Worm (Caenorhabditis elegans) whole organism, early embryonic: Measurements from ENCODE around the gene Y53G8AM.8.
"Not testable (repeated sequence)": the region's sequence is repeated elsewhere in the genome, so short reads cannot be mapped to it uniquely, and the experiment has no call there.

Experiments used
- B0310.2 ChIP-seq: sonication (generic microtip); optimal IDR thresholded peaks from 2 replicates; lab custom pipeline; 2016; ENCODE audit warnings: mild to moderate bottlenecking, missing genetic modification characterization, missing compliant biosample characterization
- F13C5.2 ChIP-seq: sonication (generic microtip); optimal IDR thresholded peaks from 2 replicates; lab custom pipeline; 2017; ENCODE audit warnings: mild to moderate bottlenecking, missing genetic modification characterization, inconsistent platforms, missing compliant biosample characterization
- aly-1 ChIP-seq: sonication (generic microtip); optimal IDR thresholded peaks from 2 replicates; lab custom pipeline; 2016; ENCODE audit warnings: missing genetic modification characterization, missing compliant biosample characterization
- ama-1 ChIP-seq: fragments of 150-350 bp; optimal IDR thresholded peaks from 2 replicates; lab custom pipeline; 2014
- ceh-13 ChIP-seq: fragments of 200-800 bp; sonication (Bioruptor generic); optimal IDR thresholded peaks from 2 replicates; lab custom pipeline; 2018; ENCODE audit warnings: mild to moderate bottlenecking, missing genetic modification characterization, missing compliant biosample characterization
- ceh-36 ChIP-seq: sonication (generic microtip); optimal IDR thresholded peaks from 2 replicates; lab custom pipeline; 2016; ENCODE audit warnings: missing genetic modification characterization, inconsistent platforms, missing compliant biosample characterization
- ets-7 ChIP-seq: sonication (generic microtip); optimal IDR thresholded peaks from 2 replicates; lab custom pipeline; 2016; ENCODE audit warnings: missing genotype, missing genetic modification characterization, missing compliant biosample characterization
- flt-1 ChIP-seq: fragments of 200-800 bp; sonication (Bioruptor generic); IDR thresholded peaks from 2 replicates; pipeline ENCODE4 v1.3.6; 2022; ENCODE audit warnings: missing genetic modification characterization, missing compliant biosample characterization
- hmbx-1 ChIP-seq: sonication (generic microtip); optimal IDR thresholded peaks from 2 replicates; lab custom pipeline; 2016; ENCODE audit warnings: mild to moderate bottlenecking, missing genetic modification characterization, missing compliant biosample characterization
- hmg-4 ChIP-seq: fragments of 200-800 bp; sonication (Bioruptor generic); optimal IDR thresholded peaks from 2 replicates; lab custom pipeline; 2018; ENCODE audit warnings: mild to moderate bottlenecking, missing genetic modification characterization, missing compliant biosample characterization
- hnd-1 ChIP-seq: sonication (generic microtip); optimal IDR thresholded peaks from 2 replicates; lab custom pipeline; 2016; ENCODE audit warnings: missing genetic modification characterization, missing compliant biosample characterization
- pes-1 ChIP-seq: fragments of 200-800 bp; sonication (Bioruptor generic); IDR thresholded peaks from 2 replicates; pipeline ENCODE4 v1.3.6; 2022; ENCODE audit warnings: missing genetic modification reagents, missing genetic modification characterization, missing compliant biosample characterization
- scrt-1 ChIP-seq: fragments of 200-800 bp; sonication (Bioruptor generic); IDR thresholded peaks from 2 replicates; pipeline ENCODE4 v1.3.6; 2022; ENCODE audit warnings: missing genetic modification characterization, missing compliant biosample characterization
- sea-1 ChIP-seq: fragments of 200-800 bp; sonication (Bioruptor generic); conservative IDR thresholded peaks from 2 replicates; pipeline ENCODE4 v1.3.6; 2022; ENCODE audit warnings: missing genetic modification characterization, missing compliant biosample characterization
- tbx-11 ChIP-seq: fragments of 200-800 bp; sonication (Bioruptor generic); IDR thresholded peaks from 2 replicates; pipeline ENCODE4 v1.3.6; 2022; ENCODE audit warnings: missing genetic modification characterization, missing compliant biosample characterization
- tbx-37 ChIP-seq: fragments of 200-800 bp; sonication (Bioruptor generic); conservative IDR thresholded peaks from 2 replicates; pipeline ENCODE4 v1.3.6; 2022; ENCODE audit warnings: missing genetic modification reagents, missing genetic modification characterization, missing compliant biosample characterization
- tra-4 ChIP-seq: sonication (generic microtip); optimal IDR thresholded peaks from 2 replicates; lab custom pipeline; 2017; ENCODE audit warnings: missing genetic modification characterization, missing compliant biosample characterization

The Y53G8AM.8 gene

ce11 chrIII:3259691-3260090 is 18.8 kb downstream of the Y53G8AM.8 start, which contains the start of gene Y53G8AM.6:
TSS of gene Y53G8AM.6 (minus strand) at chrIII:3259791.
- not testable (repeated sequence) for TF ChIP-seq pes-1; tbx-37 (GFP tag; lab: Robert Waterston, UW); sea-1 (GFP tag; lab: Robert Waterston, UW)

DNA sequence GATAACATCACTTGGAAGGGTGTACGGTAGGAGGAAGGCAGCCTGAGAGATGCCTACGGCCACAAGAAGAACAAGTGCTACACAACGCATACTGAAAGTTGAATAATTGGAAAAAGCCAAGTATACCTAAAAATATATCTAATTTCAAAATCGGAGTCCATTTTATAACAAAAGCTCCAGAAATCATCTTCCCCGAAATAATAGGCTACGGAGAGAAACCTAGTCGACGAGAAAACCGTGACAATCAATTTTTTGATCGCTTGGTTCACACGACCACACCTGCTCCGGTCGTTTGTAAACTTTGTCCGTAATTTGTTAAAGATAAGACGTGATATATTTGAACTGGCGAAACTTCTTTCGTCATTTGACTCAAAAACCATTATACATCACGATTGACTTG is 20.2 kb downstream of the Y53G8AM.8 start, which contains the start of gene nspg-7.2:
Gene nspg-7.2 (minus strand): TSS at position 101 of the 400 bp plus-strand sequence.
- no peak for TF ChIP-seq ets-7 (tag; lab: Kevin White, UChicago)
- no peak for TF ChIP-seq B0310.2 (tag; lab: Kevin White, UChicago)
- no peak for TF ChIP-seq ceh-36 (tag; lab: Kevin White, UChicago)
- TF ChIP-seq ama-1 (lab: Kevin White, UChicago): no peak
- no peak for TF ChIP-seq pes-1
- TF ChIP-seq hmbx-1: no peak
- TF ChIP-seq hnd-1 (tag; lab: Kevin White, UChicago): no peak
- no peak for TF ChIP-seq aly-1 (tag; lab: Kevin White, UChicago)

DNA sequence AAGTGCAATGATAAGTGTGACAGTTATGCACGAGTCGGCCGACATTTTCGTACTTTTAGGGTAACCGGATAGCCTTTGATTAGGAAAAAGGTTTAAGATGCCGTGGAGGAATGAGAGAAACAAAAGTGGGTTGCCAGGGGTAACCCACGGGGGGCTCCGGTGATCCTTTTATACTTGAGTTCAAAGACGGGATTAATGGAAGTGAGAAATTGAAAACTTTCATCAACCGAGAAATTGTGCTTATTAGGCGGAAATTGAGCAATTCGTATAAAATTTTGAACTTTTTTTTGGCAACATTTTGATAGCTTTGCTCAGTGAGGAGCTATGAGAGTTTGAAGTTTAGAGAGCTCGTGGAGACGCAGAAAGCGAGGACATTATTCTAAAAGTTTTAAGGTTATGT is 22.9 kb downstream of the Y53G8AM.8 start, which contains the start of gene Y53G8AM.4:
Gene Y53G8AM.4 (minus strand): TSS at position 101 of the 400 bp plus-strand sequence.
- TF ChIP-seq sea-1 (GFP tag; lab: Robert Waterston, UW): no peak
- TF ChIP-seq ceh-36 (tag; lab: Kevin White, UChicago): no peak
- no peak for TF ChIP-seq ets-7 (tag; lab: Kevin White, UChicago)
- no peak for TF ChIP-seq pes-1
- no peak for TF ChIP-seq scrt-1 (GFP tag; lab: Robert Waterston, UW)

DNA sequence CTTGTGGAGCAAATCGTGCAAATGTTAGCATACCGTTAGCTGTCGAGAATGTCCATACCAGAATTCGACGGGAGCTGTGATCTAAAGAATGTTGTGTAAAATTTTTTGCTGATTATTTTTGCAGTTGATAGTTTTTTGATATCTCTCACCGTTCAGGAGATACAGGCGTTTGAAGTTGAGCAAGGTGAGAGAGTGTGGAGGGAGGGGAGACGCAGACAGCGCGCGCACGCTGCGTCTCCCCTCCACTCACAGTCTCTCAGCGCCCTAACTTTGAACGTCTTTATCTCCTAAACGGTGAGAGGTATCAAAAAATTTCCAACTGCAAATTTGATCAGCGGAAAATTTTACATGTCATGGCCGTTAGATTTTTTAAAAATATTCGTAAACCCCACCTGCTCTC is 23.5 kb downstream of the Y53G8AM.8 start:
- TF ChIP-seq F13C5.2 (tag; lab: Kevin White, UChicago) (no peak), ceh-13 (GFP tag; lab: Kevin White, UChicago) (no peak), aly-1 (tag; lab: Kevin White, UChicago) (no peak), ama-1 (lab: Kevin White, UChicago) (no peak), flt-1 (GFP tag; lab: Robert Waterston, UW) (no peak), scrt-1 (GFP tag; lab: Robert Waterston, UW) (no peak), hmbx-1 (no peak), sea-1 (GFP tag; lab: Robert Waterston, UW) (no peak), B0310.2 (tag; lab: Kevin White, UChicago) (no peak), tbx-11 (no peak), tra-4 (tag; lab: Kevin White, UChicago) (no peak), pes-1 (no peak), hnd-1 (tag; lab: Kevin White, UChicago) (no peak), ets-7 (tag; lab: Kevin White, UChicago) (no peak), ceh-36 (tag; lab: Kevin White, UChicago) (no peak)

ce11 chrIII:3253736-3254135 is 24.8 kb downstream of the Y53G8AM.8 start:
- no peak for TF ChIP-seq B0310.2 (tag; lab: Kevin White, UChicago)
- no peak for TF ChIP-seq ama-1 (lab: Kevin White, UChicago)
- TF ChIP-seq tbx-11: no peak
- TF ChIP-seq aly-1 (tag; lab: Kevin White, UChicago): no peak
- no peak for TF ChIP-seq sea-1 (GFP tag; lab: Robert Waterston, UW)
- TF ChIP-seq scrt-1 (GFP tag; lab: Robert Waterston, UW): no peak
- TF ChIP-seq pes-1: no peak
- no peak for TF ChIP-seq tbx-37 (GFP tag; lab: Robert Waterston, UW)
- TF ChIP-seq hmg-4: no peak
- TF ChIP-seq tra-4 (tag; lab: Kevin White, UChicago): no peak
- TF ChIP-seq flt-1 (GFP tag; lab: Robert Waterston, UW): no peak
- TF ChIP-seq ceh-36 (tag; lab: Kevin White, UChicago): no peak
- no peak for TF ChIP-seq ceh-13 (GFP tag; lab: Kevin White, UChicago)
- no peak for TF ChIP-seq F13C5.2 (tag; lab: Kevin White, UChicago)
- TF ChIP-seq hnd-1 (tag; lab: Kevin White, UChicago): no peak
- TF ChIP-seq hmbx-1: no peak
- TF ChIP-seq ets-7 (tag; lab: Kevin White, UChicago): no peak

DNA sequence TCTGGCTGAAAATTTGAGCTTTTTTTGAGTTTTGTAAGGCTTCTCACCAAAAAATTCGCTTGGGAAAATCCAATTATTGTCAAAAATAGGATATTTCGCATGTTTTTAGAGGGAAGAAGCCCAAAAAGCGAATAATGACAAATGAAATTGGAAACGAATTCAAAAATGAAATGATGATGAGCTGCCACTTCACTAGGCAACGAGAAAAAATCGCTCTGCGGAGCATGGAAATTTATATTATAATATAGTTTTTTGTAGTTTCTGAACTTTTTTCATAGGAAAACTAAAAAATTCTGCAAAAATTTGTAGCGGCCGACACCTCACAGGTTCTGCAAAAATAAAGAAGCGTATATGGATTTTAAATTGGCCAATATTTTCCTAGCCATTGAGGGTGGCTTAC is 25.5 kb downstream of the Y53G8AM.8 start, which contains the start of gene Y53G8AL.3:
Gene Y53G8AL.3 (minus strand): TSS at position 101 of the 400 bp plus-strand sequence.
- no peak for TF ChIP-seq ceh-36 (tag; lab: Kevin White, UChicago)

- TF ChIP-seq tbx-11 (no peak), pes-1 (peak; percentile 27; the same call in 1 of the 2 replicates)
These were observed 27.9 kb downstream of the Y53G8AM.8 start, which contains the start of gene Y53G8AL.4 for ce11 chrIII:3250596-3251112. TSS of gene Y53G8AL.4 (minus strand) at chrIII:3250646.

DNA sequence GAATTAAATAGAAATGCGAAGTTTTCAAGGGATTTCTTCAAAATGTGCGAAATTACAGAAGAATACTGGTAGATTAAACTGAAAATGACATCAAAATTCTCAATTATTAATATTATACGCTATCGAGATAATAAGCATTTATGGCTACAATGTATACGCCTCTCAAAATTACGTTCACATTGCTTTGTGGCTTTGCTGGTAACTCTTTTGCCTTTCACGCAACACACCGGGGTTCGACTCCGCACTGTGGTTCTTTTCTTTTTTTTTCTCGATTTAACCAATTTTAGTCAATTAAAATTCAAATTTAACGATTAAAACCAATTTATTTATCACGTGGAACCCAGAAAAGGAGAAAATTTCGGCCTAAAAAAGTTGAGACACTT is 29.5 kb downstream of the Y53G8AM.8 start:
- no peak for TF ChIP-seq hmg-4
- TF ChIP-seq aly-1 (tag; lab: Kevin White, UChicago): no peak
- no peak for TF ChIP-seq tra-4 (tag; lab: Kevin White, UChicago)
- peak; percentile 63 for TF ChIP-seq pes-1
- TF ChIP-seq F13C5.2 (tag; lab: Kevin White, UChicago): no peak
- peak; percentile 27 for TF ChIP-seq hnd-1 (tag; lab: Kevin White, UChicago)
- TF ChIP-seq ets-7 (tag; lab: Kevin White, UChicago): no peak
- no peak for TF ChIP-seq B0310.2 (tag; lab: Kevin White, UChicago)
- no peak for TF ChIP-seq ceh-36 (tag; lab: Kevin White, UChicago)
- no peak for TF ChIP-seq scrt-1 (GFP tag; lab: Robert Waterston, UW)
- peak; percentile 65; the same call in 1 of the 2 replicates for TF ChIP-seq flt-1 (GFP tag; lab: Robert Waterston, UW)
- TF ChIP-seq tbx-11: 0 out of 2 replicates have a peak, but pooled peaks have one; percentile 57
- TF ChIP-seq hmbx-1: no peak
- TF ChIP-seq ceh-13 (GFP tag; lab: Kevin White, UChicago): no peak
- no peak for TF ChIP-seq sea-1 (GFP tag; lab: Robert Waterston, UW)
- TF ChIP-seq ama-1 (lab: Kevin White, UChicago): no peak
- TF ChIP-seq tbx-37 (GFP tag; lab: Robert Waterston, UW): no peak; the same call in 1 of the 2 replicates
